Fruit fly (Drosophila melanogaster) whole organism, embryonic: ENCODE data around the gene Adh.

Experiments used
- Abd-B ChIP-seq: fragments of 200-800 bp; sonication (Bioruptor generic); optimal IDR thresholded peaks from 2 replicates; lab custom pipeline; 2018; ENCODE audit warnings: missing biosample characterization, mild to moderate bottlenecking, missing genetic modification characterization, moderate library complexity
- Bteb2 ChIP-seq: fragments of 200-800 bp; sonication (Bioruptor generic); optimal IDR thresholded peaks from 2 replicates; lab custom pipeline; 2016; ENCODE audit warnings: missing biosample characterization, missing genetic modification characterization
- CG10209 ChIP-seq: fragments of 200-800 bp; sonication (Bioruptor generic); optimal IDR thresholded peaks from 3 replicates; lab custom pipeline; 2017; ENCODE audit warnings: missing biosample characterization, mild to moderate bottlenecking, missing genetic modification characterization, missing genetic modification reagents
- CG1024 ChIP-seq: fragments of 200-800 bp; sonication (Bioruptor generic); IDR thresholded peaks from 2 replicates; pipeline ENCODE4 v1.3.6; 2022; ENCODE audit warnings: missing biosample characterization, missing genetic modification characterization
- CG11504 ChIP-seq: fragments of 200-800 bp; sonication (Bioruptor generic); optimal IDR thresholded peaks from 3 replicates; lab custom pipeline; 2019; ENCODE audit warnings: missing biosample characterization, mild to moderate bottlenecking, missing genetic modification characterization, moderate library complexity
- CG11560 ChIP-seq: fragments of 200-800 bp; sonication (Bioruptor generic); IDR thresholded peaks from 3 replicates; pipeline ENCODE4 v1.3.6; 2022; ENCODE audit warnings: missing biosample characterization, missing genetic modification characterization
- CG11695 ChIP-seq: fragments of 200-800 bp; sonication (Bioruptor generic); IDR thresholded peaks from 3 replicates; pipeline ENCODE4 v1.3.6; 2022; ENCODE audit warnings: missing biosample characterization, missing genetic modification characterization
- CG11696 ChIP-seq: fragments of 200-800 bp; sonication (Bioruptor generic); IDR thresholded peaks from 2 replicates; pipeline ENCODE4 v1.3.6; 2022; ENCODE audit warnings: missing biosample characterization, missing genetic modification characterization
- CG12155 ChIP-seq: fragments of 200-800 bp; sonication (Bioruptor generic); optimal IDR thresholded peaks from 3 replicates; lab custom pipeline; 2016; ENCODE audit warnings: missing biosample characterization, missing genetic modification characterization
- CG14050 ChIP-seq: fragments of 200-800 bp; sonication (Bioruptor generic); IDR thresholded peaks from 3 replicates; pipeline ENCODE4 v1.3.6; 2022; ENCODE audit warnings: missing biosample characterization, missing genetic modification characterization
- CG14441 ChIP-seq: fragments of 200-800 bp; sonication (Bioruptor generic); IDR thresholded peaks from 2 replicates; pipeline ENCODE4 v1.3.6; 2022; ENCODE audit warnings: missing biosample characterization, missing genetic modification characterization
- CG14860 ChIP-seq: fragments of 200-800 bp; sonication (Bioruptor generic); IDR thresholded peaks from 3 replicates; pipeline ENCODE4 v1.3.6; 2022; ENCODE audit warnings: missing biosample characterization, missing genetic modification characterization; ENCODE audit not compliant: partially characterized antibody
- CG15011 ChIP-seq: fragments of 200-800 bp; sonication (Bioruptor generic); optimal IDR thresholded peaks from 3 replicates; lab custom pipeline; 2018; ENCODE audit warnings: missing biosample characterization, mild to moderate bottlenecking, missing genetic modification characterization
- CG15514 ChIP-seq: fragments of 200-800 bp; sonication (Bioruptor generic); optimal IDR thresholded peaks from 3 replicates; lab custom pipeline; 2017; ENCODE audit warnings: missing biosample characterization, missing genetic modification characterization, mild to moderate bottlenecking, moderate library complexity, missing genetic modification reagents
- CG17359 ChIP-seq: fragments of 200-800 bp; sonication (Bioruptor generic); optimal IDR thresholded peaks from 3 replicates; lab custom pipeline; 2018; ENCODE audit warnings: missing biosample characterization, mild to moderate bottlenecking, missing genetic modification characterization, moderate library complexity
- CG17568 ChIP-seq: fragments of 200-800 bp; sonication (Bioruptor generic); optimal IDR thresholded peaks from 2 replicates; lab custom pipeline; 2018; ENCODE audit warnings: missing biosample characterization, mild to moderate bottlenecking, missing genetic modification characterization, moderate library complexity
- CG18599 ChIP-seq: fragments of 200-800 bp; sonication (Bioruptor generic); optimal IDR thresholded peaks from 3 replicates; lab custom pipeline; 2017; ENCODE audit warnings: missing biosample characterization, missing genetic modification characterization, mild to moderate bottlenecking, moderate library complexity, missing genetic modification reagents
- CG2202 ChIP-seq: fragments of 200-800 bp; sonication (Bioruptor generic); optimal IDR thresholded peaks from 2 replicates; lab custom pipeline; 2018; ENCODE audit warnings: missing biosample characterization, mild to moderate bottlenecking, missing genetic modification characterization
- CG31441 ChIP-seq: fragments of 200-800 bp; sonication (Bioruptor generic); IDR thresholded peaks from 2 replicates; pipeline ENCODE4 v1.3.6; 2022; ENCODE audit warnings: missing biosample characterization, missing genetic modification characterization
- CG42726 ChIP-seq: fragments of 200-800 bp; sonication (Bioruptor generic); IDR thresholded peaks from 2 replicates; pipeline ENCODE4 v1.3.6; 2022; ENCODE audit warnings: missing biosample characterization, missing genetic modification characterization; ENCODE audit not compliant: partially characterized antibody
- CG4282 ChIP-seq: fragments of 200-800 bp; sonication (Bioruptor generic); optimal IDR thresholded peaks from 2 replicates; lab custom pipeline; 2016; ENCODE audit warnings: missing biosample characterization, missing genetic modification characterization
- CG4328 ChIP-seq: fragments of 200-800 bp; sonication (Bioruptor generic); optimal IDR thresholded peaks from 3 replicates; lab custom pipeline; 2017; ENCODE audit warnings: missing biosample characterization, missing genetic modification reagents, missing genetic modification characterization
- CG4617 ChIP-seq: fragments of 200-800 bp; sonication (Bioruptor generic); optimal IDR thresholded peaks from 3 replicates; lab custom pipeline; 2016; ENCODE audit warnings: missing biosample characterization, missing genetic modification characterization, borderline replicate concordance
- CG6813 ChIP-seq: fragments of 200-800 bp; sonication (Bioruptor generic); optimal IDR thresholded peaks from 2 replicates; lab custom pipeline; 2017; ENCODE audit warnings: missing biosample characterization, missing genetic modification characterization, mild to moderate bottlenecking, moderate library complexity, missing genetic modification reagents
- CG7963 ChIP-seq: fragments of 200-800 bp; sonication (Bioruptor generic); IDR thresholded peaks from 3 replicates; pipeline ENCODE4 v1.3.6; 2022; ENCODE audit warnings: missing biosample characterization, missing genetic modification characterization; ENCODE audit not compliant: partially characterized antibody
- CG8359 ChIP-seq: fragments of 200-800 bp; sonication (Bioruptor generic); optimal IDR thresholded peaks from 2 replicates; lab custom pipeline; 2017; ENCODE audit warnings: missing biosample characterization, mild to moderate bottlenecking, missing genetic modification characterization, borderline replicate concordance
- CG8765 ChIP-seq: fragments of 200-800 bp; sonication (Bioruptor generic); IDR thresholded peaks from 2 replicates; pipeline ENCODE4 v1.3.6; 2022; ENCODE audit warnings: missing biosample characterization, missing genetic modification characterization
- Dek ChIP-seq: fragments of 200-800 bp; sonication (Bioruptor generic); optimal IDR thresholded peaks from 3 replicates; lab custom pipeline; 2019; ENCODE audit warnings: missing biosample characterization, mild to moderate bottlenecking, missing genetic modification characterization, moderate library complexity
- Doc2 ChIP-seq: fragments of 200-800 bp; sonication (Bioruptor generic); IDR thresholded peaks from 2 replicates; pipeline ENCODE4 v1.3.6; 2022; ENCODE audit warnings: missing biosample characterization, missing genetic modification characterization
- Ets97D ChIP-seq: fragments of 200-800 bp; sonication (Bioruptor generic); optimal IDR thresholded peaks from 3 replicates; lab custom pipeline; 2016; ENCODE audit warnings: missing biosample characterization, missing genetic modification characterization
- Gsc ChIP-seq: fragments of 200-800 bp; sonication (Bioruptor generic); IDR thresholded peaks from 2 replicates; pipeline ENCODE4 v1.3.6; 2022; ENCODE audit warnings: missing biosample characterization, missing genetic modification characterization
- Hr39 ChIP-seq: fragments of >200 bp; optimal IDR thresholded peaks from 2 replicates; lab custom pipeline; 2017
- Hr78 ChIP-seq, 2 experiments: fragments of 200-800 bp in 1 of 2; fragments of >200 bp in 1 of 2; sonication (Bioruptor generic) in 1 of 2; optimal IDR thresholded peaks; 2 replicates each; lab custom pipeline; 2017 to 2019; ENCODE audit warnings: missing biosample characterization in 2 of 2, missing genetic modification characterization in 2 of 2, mild to moderate bottlenecking in 1 of 2, moderate library complexity in 1 of 2
- Hsf ChIP-seq: fragments of 200-800 bp; sonication (Bioruptor generic); optimal IDR thresholded peaks from 3 replicates; lab custom pipeline; 2016; ENCODE audit warnings: missing biosample characterization, missing genetic modification characterization
- Sin3A ChIP-seq: fragments of >200 bp; optimal IDR thresholded peaks from 2 replicates; lab custom pipeline; 2018
- Sox102F ChIP-seq: fragments of 200-800 bp; sonication (Bioruptor generic); optimal IDR thresholded peaks from 2 replicates; lab custom pipeline; 2018; ENCODE audit warnings: missing biosample characterization, mild to moderate bottlenecking, missing genetic modification characterization, moderate library complexity
- YL-1 ChIP-seq: fragments of 200-800 bp; sonication (Bioruptor generic); optimal IDR thresholded peaks from 3 replicates; lab custom pipeline; 2017; ENCODE audit warnings: missing biosample characterization, mild to moderate bottlenecking, missing genetic modification characterization
- abd-A ChIP-seq: fragments of 200-800 bp; sonication (Bioruptor generic); optimal IDR thresholded peaks from 3 replicates; lab custom pipeline; 2019; ENCODE audit warnings: missing biosample characterization, mild to moderate bottlenecking, missing genetic modification characterization, moderate library complexity
- ci ChIP-seq: fragments of 200-800 bp; sonication (Bioruptor generic); IDR thresholded peaks from 3 replicates; pipeline ENCODE4 v1.3.6; 2022; ENCODE audit warnings: missing biosample characterization, missing genetic modification characterization
- corto ChIP-seq: fragments of 200-800 bp; sonication (Bioruptor generic); optimal IDR thresholded peaks from 2 replicates; lab custom pipeline; 2016; ENCODE audit warnings: missing biosample characterization, mild to moderate bottlenecking, missing genetic modification characterization, moderate library complexity
- crol ChIP-seq: fragments of 200-800 bp; sonication (Bioruptor generic); IDR thresholded peaks from 2 replicates; pipeline ENCODE4 v1.3.6; 2022; ENCODE audit warnings: missing biosample characterization, missing genetic modification characterization
- da ChIP-seq: fragments of 200-800 bp; sonication (Bioruptor generic); optimal IDR thresholded peaks from 2 replicates; lab custom pipeline; 2016; ENCODE audit warnings: missing biosample characterization, missing genetic modification characterization
- dati ChIP-seq: fragments of 200-800 bp; sonication (Bioruptor generic); IDR thresholded peaks from 2 replicates; pipeline ENCODE4 v1.3.6; 2022; ENCODE audit warnings: missing biosample characterization, missing genetic modification characterization
- dimm ChIP-seq: fragments of 200-800 bp; sonication (Bioruptor generic); IDR thresholded peaks from 2 replicates; pipeline ENCODE4 v1.3.6; 2022; ENCODE audit warnings: missing biosample characterization, missing genetic modification characterization
- dm ChIP-seq: fragments of 200-800 bp; sonication (Bioruptor generic); optimal IDR thresholded peaks from 3 replicates; lab custom pipeline; 2016; ENCODE audit warnings: missing biosample characterization, missing genetic modification characterization
- pho ChIP-seq: fragments of 200-800 bp; sonication (Bioruptor generic); optimal IDR thresholded peaks from 2 replicates; lab custom pipeline; 2016; ENCODE audit warnings: missing biosample characterization, missing genetic modification characterization
- repo ChIP-seq: fragments of 200-800 bp; sonication (Bioruptor generic); optimal IDR thresholded peaks from 2 replicates; lab custom pipeline; 2016; ENCODE audit warnings: missing biosample characterization, missing genetic modification characterization
- ro ChIP-seq: fragments of 200-800 bp; sonication (Bioruptor generic); IDR thresholded peaks from 2 replicates; pipeline ENCODE4 v1.3.6; 2022; ENCODE audit warnings: missing biosample characterization, missing genetic modification characterization
- row ChIP-seq: fragments of 200-800 bp; sonication (Bioruptor generic); IDR thresholded peaks from 3 replicates; pipeline ENCODE4 v1.3.6; 2022; ENCODE audit warnings: missing biosample characterization, missing genetic modification characterization
- sr ChIP-seq: fragments of 200-800 bp; sonication (Bioruptor generic); IDR thresholded peaks from 3 replicates; pipeline ENCODE4 v1.3.6; 2022; ENCODE audit warnings: missing biosample characterization, missing genetic modification characterization
- vnd ChIP-seq: fragments of 200-800 bp; sonication (Bioruptor generic); IDR thresholded peaks from 3 replicates; pipeline ENCODE4 v1.3.6; 2022; ENCODE audit warnings: missing biosample characterization, missing genetic modification characterization; ENCODE audit not compliant: partially characterized antibody

Gene Adh

dm6 chr2L:14622182-14622581 lies 6.8 kb downstream of the Adh start (continued):
- TF ChIP-seq ci (GFP tag; lab: Robert Waterston, UW) (0 out of 3 replicates have a peak, but pooled peaks have one; percentile 62), CG8359 (GFP tag; lab: Kevin White, UChicago) (no peak), CG12155 (GFP tag; lab: Kevin White, UChicago) (no peak), Sox102F (GFP tag; lab: Kevin White, UChicago) (peak; percentile 43), CG4617 (GFP tag; lab: Kevin White, UChicago) (no peak), CG4328 (GFP tag; lab: Kevin White, UChicago) (no peak), Abd-B (GFP tag; lab: Kevin White, UChicago) (peak; percentile 39), CG15011 (GFP tag; lab: Kevin White, UChicago) (no peak), Hr39 (no peak), Bteb2 (GFP tag; lab: Kevin White, UChicago) (no peak), CG17359 (peak; percentile 37), dimm (GFP tag; lab: Robert Waterston, UW) (no peak), CG11696 (no peak), CG17568 (GFP tag; lab: Kevin White, UChicago) (no peak), abd-A (tag; lab: Kevin White, UChicago) (no peak), dati (GFP tag; lab: Robert Waterston, UW) (no peak), CG14860 (GFP tag; lab: Robert Waterston, UW) (no peak), dm (peak; percentile 1), CG14050 (GFP tag; lab: Robert Waterston, UW) (no peak), CG4282 (no peak), CG15514 (no peak), CG2202 (tag; lab: Kevin White, UChicago) (peak; percentile 36), Hr78 (GFP tag; optimal IDR thresholded peaks at IDR 0.05; lab: Kevin White, UChicago) (no peak), vnd (no peak), ro (GFP tag; lab: Robert Waterston, UW) (0 out of 2 replicates have a peak, but pooled peaks have one; percentile 16), Sin3A (no peak), sr (GFP tag; lab: Robert Waterston, UW) (no peak), CG10209 (GFP tag; lab: Kevin White, UChicago) (peak; percentile 23), row (GFP tag; lab: Robert Waterston, UW) (peak; percentile 60), corto (GFP tag; lab: Kevin White, UChicago) (no peak), crol (GFP tag; lab: Robert Waterston, UW) (0 out of 2 replicates have a peak, but pooled peaks have one; percentile 24), CG6813 (no peak), CG14441 (GFP tag; lab: Robert Waterston, UW) (peak; percentile 39; the same call in 1 of the 2 replicates), CG42726 (no peak), CG1024 (GFP tag; lab: Robert Waterston, UW) (0 out of 2 replicates have a peak, but pooled peaks have one; percentile 51), repo (GFP tag; lab: Kevin White, UChicago) (peak; percentile 36), CG18599 (GFP tag; lab: Kevin White, UChicago) (no peak), pho (no peak), Ets97D (no peak), Dek (tag; lab: Kevin White, UChicago) (no peak), CG8765 (GFP tag; lab: Robert Waterston, UW) (peak; percentile 63; the same call in 1 of the 2 replicates), da (GFP tag; lab: Kevin White, UChicago) (no peak), CG7963 (no peak), CG31441 (GFP tag; lab: Robert Waterston, UW) (peak; percentile 55; the same call in 1 of the 2 replicates), Gsc (GFP tag; lab: Robert Waterston, UW) (peak; percentile 15; the same call in 1 of the 2 replicates), CG11504 (tag; lab: Kevin White, UChicago) (peak; percentile 62), Doc2 (GFP tag; lab: Robert Waterston, UW) (no peak), CG11560 (tag; lab: Robert Waterston, UW) (0 out of 3 replicates have a peak, but pooled peaks have one; percentile 31), CG11695 (GFP tag; lab: Robert Waterston, UW) (peak; percentile 42; the same call in 1 of the 3 replicates), YL-1 (GFP tag; lab: Kevin White, UChicago) (no peak), Hsf (GFP tag; lab: Kevin White, UChicago) (peak; percentile 47)
